Worm (Caenorhabditis elegans): Measurements from ENCODE around the gene dlat-1.

The dlat-1 gene

ce11 chrV:14422317-14422716, 24.8 kb downstream of the dlat-1 start, which contains the start of gene pas-1 (continued):
- TF ChIP-seq let-526 (GFP tag; IDR thresholded peaks at IDR 0.05) (no peak), athp-1 (tag; optimal IDR thresholded peaks at IDR 0.05) (peak; percentile 17), attf-6 (GFP tag; IDR thresholded peaks at IDR 0.05) (no peak), ztf-28 (GFP tag; IDR thresholded peaks at IDR 0.05) (no peak), bed-1 (GFP tag; IDR thresholded peaks at IDR 0.05) (0 out of 2 replicates have a peak, but pooled peaks have one; percentile 40), ets-4 (GFP tag; optimal IDR thresholded peaks at IDR 0.05) (no peak), ZK185.1 (tag; optimal IDR thresholded peaks at IDR 0.05; ENCODE audit: poor library complexity, severe bottlenecking) (no peak), zfh-2 (GFP tag; conservative IDR thresholded peaks at IDR 0.05) (0 out of 2 replicates have a peak, but pooled peaks have one; percentile 16), madf-6 (GFP tag; IDR thresholded peaks at IDR 0.05) (peak; percentile 49), F22D6.2 (tag; optimal IDR thresholded peaks at IDR 0.05) (no peak), him-1 (tag; optimal IDR thresholded peaks at IDR 0.05) (no peak), snpc-1.1 (tag; optimal IDR thresholded peaks at IDR 0.05; ENCODE audit: insufficient read depth) (no peak), pbrm-1 (GFP tag; IDR thresholded peaks at IDR 0.05) (0 out of 2 replicates have a peak, but pooled peaks have one; percentile 25), lsy-27 (tag; optimal IDR thresholded peaks at IDR 0.05; ENCODE audit: borderline replicate concordance, insufficient read depth) (no peak), snpc-4 (GFP tag; optimal IDR thresholded peaks at IDR 0.05) (no peak), snpc-4 (tag; optimal IDR thresholded peaks at IDR 0.05) (no peak), tbx-9 (tag; optimal IDR thresholded peaks at IDR 0.05; ENCODE audit: borderline replicate concordance) (no peak), hlh-26 (GFP tag; conservative IDR thresholded peaks at IDR 0.05) (no peak), madf-3 (GFP tag; IDR thresholded peaks at IDR 0.05) (peak; percentile 74; the same call in 1 of the 2 replicates), egrh-3 (GFP tag; IDR thresholded peaks at IDR 0.05) (no peak), nhr-179 (tag; optimal IDR thresholded peaks at IDR 0.05) (no peak), efl-1 (GFP tag; optimal IDR thresholded peaks at IDR 0.05) (no peak), dpff-1 (tag; optimal IDR thresholded peaks at IDR 0.05) (no peak), sdz-38 (tag; optimal IDR thresholded peaks at IDR 0.05) (no peak), ama-1 (optimal IDR thresholded peaks at IDR 0.05) (no peak), ama-1 (GFP tag; optimal IDR thresholded peaks at IDR 0.05) (no peak)

- TF ChIP-seq ztf-26 (tag; optimal IDR thresholded peaks at IDR 0.05) (no peak), cebp-1 (GFP tag; IDR thresholded peaks at IDR 0.05) (peak; percentile 57; the same call in 1 of the 2 replicates), cebp-1 (tag; optimal IDR thresholded peaks at IDR 0.05) (peak; percentile 73), efl-1 (GFP tag; optimal IDR thresholded peaks at IDR 0.05) (no peak), snpc-1.1 (tag; optimal IDR thresholded peaks at IDR 0.05; ENCODE audit: insufficient read depth) (peak; percentile 4), F57A8.1 (GFP tag; optimal IDR thresholded peaks at IDR 0.05) (no peak), hmg-1.2 (GFP tag; IDR thresholded peaks at IDR 0.05) (0 out of 2 replicates have a peak, but pooled peaks have one; percentile 17), hsf-1 (GFP tag; IDR thresholded peaks at IDR 0.05) (peak; percentile 1; the same call in 1 of the 2 replicates), rpc-1 (optimal IDR thresholded peaks at IDR 0.05) (no peak), rpc-1 (tag; optimal IDR thresholded peaks at IDR 0.05) (no peak), madf-6 (GFP tag; IDR thresholded peaks at IDR 0.05) (peak; percentile 55), Y67H2A.10 (GFP tag; conservative IDR thresholded peaks at IDR 0.05) (no peak), ceh-40 (GFP tag; IDR thresholded peaks at IDR 0.05) (no peak), snpc-1.3 (tag; optimal IDR thresholded peaks at IDR 0.05; ENCODE audit: insufficient read depth) (no peak), ceh-100 (GFP tag; IDR thresholded peaks at IDR 0.05) (0 out of 2 replicates have a peak, but pooled peaks have one; percentile 48), lsy-27 (tag; optimal IDR thresholded peaks at IDR 0.05; ENCODE audit: borderline replicate concordance, insufficient read depth) (no peak), C17E4.6 (GFP tag; IDR thresholded peaks at IDR 0.05) (no peak)
These were observed 25.8 kb downstream of the dlat-1 start, which contains the start of gene dhs-22 for ce11 chrV:14421325-14421724. TSS of gene dhs-22 (minus strand) at chrV:14421440.
